Worm (Caenorhabditis elegans): ENCODE data around the gene usp-39.

- no peak for TF ChIP-seq sox-2 (GFP tag; IDR thresholded peaks at IDR 0.05)
- TF ChIP-seq hlh-30 (tag; optimal IDR thresholded peaks at IDR 0.05; ENCODE audit: insufficient read depth), result no peak
- no peak for TF ChIP-seq ceh-18 (tag; optimal IDR thresholded peaks at IDR 0.05)
Observed at ce11 chrII:2553030-2553429, 12.0 kb upstream of the usp-39 start.

Data from whole organism, late embryonic.